Fruit fly (Drosophila melanogaster): ENCODE measurements around the gene CG11504.

CG11504 gene

dm6 chr3R:29997607-29998236, at the start of gene CG11504, which contains the start of gene CG15525 (continued):
- TF ChIP-seq klu (GFP tag; IDR thresholded peaks at IDR 0.05) (peak; percentile 37; the same call in 1 of the 2 replicates), unpg (GFP tag; optimal IDR thresholded peaks at IDR 0.05) (no peak), D19A (tag; optimal IDR thresholded peaks at IDR 0.05) (no peak), jing (GFP tag; optimal IDR thresholded peaks at IDR 0.05) (no peak), CG2889 (GFP tag; IDR thresholded peaks at IDR 0.05) (no peak), CG17829 (tag; optimal IDR thresholded peaks at IDR 0.05) (peak; percentile 43), CG30020 (tag; optimal IDR thresholded peaks at IDR 0.05) (peak; percentile 58), CG1792 (GFP tag; optimal IDR thresholded peaks at IDR 0.05) (no peak), CG12219 (GFP tag; optimal IDR thresholded peaks at IDR 0.05) (no peak), pzg (GFP tag; optimal IDR thresholded peaks at IDR 0.05) (peak; percentile 63), CG7928 (GFP tag; optimal IDR thresholded peaks at IDR 0.05) (no peak), exex (tag; optimal IDR thresholded peaks at IDR 0.05) (no peak), fd96Cb (tag; optimal IDR thresholded peaks at IDR 0.05) (peak; percentile 33), Hey (tag; optimal IDR thresholded peaks at IDR 0.05) (no peak), CG4328 (GFP tag; optimal IDR thresholded peaks at IDR 0.05) (no peak), CG34224 (GFP tag; IDR thresholded peaks at IDR 0.05; ENCODE audit: partially characterized antibody) (peak; percentile 93), maf-S (GFP tag; optimal IDR thresholded peaks at IDR 0.05) (no peak), caup (GFP tag; optimal IDR thresholded peaks at IDR 0.05; ENCODE audit: severe bottlenecking) (no peak), CG18011 (GFP tag; optimal IDR thresholded peaks at IDR 0.05) (no peak), Optix (GFP tag; IDR thresholded peaks at IDR 0.05) (0 out of 3 replicates have a peak, but pooled peaks have one; percentile 47), tin (GFP tag; optimal IDR thresholded peaks at IDR 0.05) (peak; percentile 41), CG12769 (tag; optimal IDR thresholded peaks at IDR 0.05) (no peak), CG6813 (GFP tag; optimal IDR thresholded peaks at IDR 0.05) (no peak), CoRest (tag; optimal IDR thresholded peaks at IDR 0.05) (peak; percentile 50), CG16779 (GFP tag; IDR thresholded peaks at IDR 0.05) (no peak), CG7987 (GFP tag; optimal IDR thresholded peaks at IDR 0.05) (no peak), CkIIα-i1 (GFP tag; IDR thresholded peaks at IDR 0.05) (no peak), rib (GFP tag; IDR thresholded peaks at IDR 0.05) (no peak), wdn (GFP tag; IDR thresholded peaks at IDR 0.05) (no peak), CG11456 (GFP tag; IDR thresholded peaks at IDR 0.05) (peak; percentile 68; the same call in 2 of the 3 replicates), CG32772 (GFP tag; IDR thresholded peaks at IDR 0.05) (peak; percentile 73), CG4730 (GFP tag; IDR thresholded peaks at IDR 0.05) (peak; percentile 24; the same call in 1 of the 2 replicates), danr (GFP tag; IDR thresholded peaks at IDR 0.05) (peak; percentile 13; the same call in 1 of the 2 replicates), CG15601 (tag; optimal IDR thresholded peaks at IDR 0.05) (peak; percentile 29), Ravus (GFP tag; IDR thresholded peaks at IDR 0.05) (peak; percentile 2; the same call in 1 of the 2 replicates), shn (GFP tag; optimal IDR thresholded peaks at IDR 0.05) (peak; percentile 51), Lhr (GFP tag; optimal IDR thresholded peaks at IDR 0.05) (no peak), CG10565 (GFP tag; optimal IDR thresholded peaks at IDR 0.05) (no peak), CG15011 (GFP tag; optimal IDR thresholded peaks at IDR 0.05) (no peak), Spps (tag; optimal IDR thresholded peaks at IDR 0.05) (peak; percentile 46), Antp (GFP tag; optimal IDR thresholded peaks at IDR 0.05) (peak; percentile 32), YL-1 (GFP tag; optimal IDR thresholded peaks at IDR 0.05) (peak; percentile 79), tup (GFP tag; optimal IDR thresholded peaks at IDR 0.05) (no peak), trem (tag; optimal IDR thresholded peaks at IDR 0.05) (peak; percentile 85), Stat92E (GFP tag; optimal IDR thresholded peaks at IDR 0.05) (no peak), bab2 (GFP tag; optimal IDR thresholded peaks at IDR 0.05) (peak; percentile 37), tio (GFP tag; optimal IDR thresholded peaks at IDR 0.05) (no peak), CG7963 (GFP tag; IDR thresholded peaks at IDR 0.05; ENCODE audit: partially characterized antibody) (peak; percentile 54; the same call in 2 of the 3 replicates), CG12236 (GFP tag; optimal IDR thresholded peaks at IDR 0.05) (no peak)
